Worm (Caenorhabditis elegans) whole organism, L4/young adult: ENCODE results near the gene lnp-1.

Source experiments
- W03F9.2 ChIP-seq: fragments of 150-350 bp; optimal IDR thresholded peaks from 2 replicates; lab custom pipeline; 2014; ENCODE audit warnings: missing biosample characterization, missing genetic modification characterization
- dao-5 ChIP-seq: sonication (generic microtip); optimal IDR thresholded peaks from 2 replicates; lab custom pipeline; 2016; ENCODE audit warnings: missing genotype, missing genetic modification characterization, moderate library complexity, missing compliant biosample characterization
- him-1 ChIP-seq: sonication (generic microtip); optimal IDR thresholded peaks from 2 replicates; lab custom pipeline; 2016; ENCODE audit warnings: missing genotype, missing genetic modification reagents, missing genetic modification characterization, missing compliant biosample characterization

Gene lnp-1

ce11 chrX:4571137-4571536 is 17.4 kb upstream of the lnp-1 start, which contains the start of gene amt-1:
TSS of gene amt-1 (plus strand) at chrX:4571437.
- TF ChIP-seq him-1 (no peak), dao-5 (no peak), W03F9.2 (tag; lab: Kevin White, UChicago) (no peak)

- TF ChIP-seq W03F9.2 (tag; lab: Kevin White, UChicago) (no peak), dao-5 (no peak), him-1 (no peak)
Measured at ce11 chrX:4574873-4575272, 13.7 kb upstream of the lnp-1 start.

- no peak for TF ChIP-seq dao-5
- TF ChIP-seq him-1, result no peak
- TF ChIP-seq W03F9.2 (tag; lab: Kevin White, UChicago), result no peak
Measured at ce11 chrX:4576272-4576671, 12.3 kb upstream of the lnp-1 start.

ce11 chrX:4577941-4578340 is 10.6 kb upstream of the lnp-1 start, which contains the start of gene C05E11.3:
TSS of gene C05E11.3 (plus strand) at chrX:4578241.
- TF ChIP-seq W03F9.2 (tag; lab: Kevin White, UChicago) (no peak), dao-5 (no peak), him-1 (no peak)

- TF ChIP-seq him-1 (no peak), dao-5 (no peak), W03F9.2 (tag; lab: Kevin White, UChicago) (no peak)
Measured at ce11 chrX:4578581-4578980, 10.0 kb upstream of the lnp-1 start.

ce11 chrX:4585579-4585978 is 3.0 kb upstream of the lnp-1 start, which contains the start of gene C05E11.7:
TSS of gene C05E11.7 (minus strand) at chrX:4585679.
- TF ChIP-seq W03F9.2 (tag; lab: Kevin White, UChicago), result no peak
- no peak for TF ChIP-seq him-1
- TF ChIP-seq dao-5, result no peak

ce11 chrX:4586617-4587016 is 1.9 kb upstream of the lnp-1 start, which contains the start of gene C05E11.2:
TSS of gene C05E11.2 (plus strand) at chrX:4586917.
- no peak for TF ChIP-seq dao-5
- no peak for TF ChIP-seq him-1
- no peak for TF ChIP-seq W03F9.2 (tag; lab: Kevin White, UChicago)

ce11 chrX:4587934-4588333 is 628 bp upstream of the lnp-1 start:
- TF ChIP-seq W03F9.2 (tag; lab: Kevin White, UChicago) (no peak), him-1 (no peak), dao-5 (no peak)

ce11 chrX:4592250-4592649 is 3.7 kb downstream of the lnp-1 start, which contains the start of gene flp-12:
TSS of gene flp-12 (minus strand) at chrX:4592350.
- no peak for TF ChIP-seq dao-5
- TF ChIP-seq him-1, result no peak
- TF ChIP-seq W03F9.2 (tag; lab: Kevin White, UChicago), result no peak

ce11 chrX:4597419-4597818 is 8.9 kb downstream of the lnp-1 start:
- no peak for TF ChIP-seq W03F9.2 (tag; lab: Kevin White, UChicago)
- no peak for TF ChIP-seq him-1
- no peak for TF ChIP-seq dao-5

ce11 chrX:4599526-4599925 is 11.0 kb downstream of the lnp-1 start:
- TF ChIP-seq him-1, result no peak
- no peak for TF ChIP-seq dao-5
- no peak for TF ChIP-seq W03F9.2 (tag; lab: Kevin White, UChicago)

ce11 chrX:4600987-4601386 is 12.4 kb downstream of the lnp-1 start:
- TF ChIP-seq W03F9.2 (tag; lab: Kevin White, UChicago), result no peak
- TF ChIP-seq dao-5, result no peak
- TF ChIP-seq him-1, result no peak

- TF ChIP-seq dao-5 (no peak), W03F9.2 (tag; lab: Kevin White, UChicago) (no peak), him-1 (no peak)
Measured at ce11 chrX:4604185-4604584, 15.6 kb downstream of the lnp-1 start.

ce11 chrX:4605828-4606227 is 17.3 kb downstream of the lnp-1 start, which contains the start of gene spat-3:
TSS of gene spat-3 (minus strand) at chrX:4605928.
- no peak for TF ChIP-seq W03F9.2 (tag; lab: Kevin White, UChicago)
- TF ChIP-seq dao-5, result no peak
- TF ChIP-seq him-1, result no peak

- peak; percentile 90 for TF ChIP-seq him-1
Measured at ce11 chrX:4606389-4606880, 17.9 kb downstream of the lnp-1 start.

- TF ChIP-seq W03F9.2 (tag; lab: Kevin White, UChicago) (no peak), him-1 (no peak), dao-5 (no peak)
Measured at ce11 chrX:4607300-4607699, 18.7 kb downstream of the lnp-1 start.
